Fruit fly (Drosophila melanogaster): Measurements from ENCODE around the gene CG6729.
A peak's percentile ranks its signal among the peaks of the same experiment; 100 is the strongest.

Gene CG6729

DNA sequence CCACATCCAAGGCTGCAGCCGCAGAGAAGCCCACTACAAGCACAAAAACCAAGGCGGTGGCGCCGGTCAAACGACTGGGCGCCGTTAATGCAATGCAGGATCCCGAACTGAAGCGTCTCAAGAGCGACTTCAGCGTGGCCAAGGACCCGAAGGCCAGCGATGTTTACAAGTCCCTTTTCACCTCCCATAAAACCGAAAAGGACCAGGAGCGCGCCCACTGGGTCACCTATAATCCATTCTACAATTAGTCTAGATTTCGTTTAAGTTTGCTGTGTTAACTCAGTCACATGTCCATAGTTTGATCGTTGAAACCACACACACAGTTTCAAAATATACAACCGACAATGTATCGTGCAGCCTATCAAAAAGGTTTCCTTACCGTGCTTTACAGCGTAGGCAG is 13.8 kb downstream of the CG6729 start, which contains the start of gene CG17118:
CG17118 (plus strand) TSS at position 301 of the 400 bp plus-strand sequence.
- TF ChIP-seq CG8159 (tag; optimal IDR thresholded peaks at IDR 0.05) (no peak), CG15710 (tag; optimal IDR thresholded peaks at IDR 0.05) (no peak)

DNA sequence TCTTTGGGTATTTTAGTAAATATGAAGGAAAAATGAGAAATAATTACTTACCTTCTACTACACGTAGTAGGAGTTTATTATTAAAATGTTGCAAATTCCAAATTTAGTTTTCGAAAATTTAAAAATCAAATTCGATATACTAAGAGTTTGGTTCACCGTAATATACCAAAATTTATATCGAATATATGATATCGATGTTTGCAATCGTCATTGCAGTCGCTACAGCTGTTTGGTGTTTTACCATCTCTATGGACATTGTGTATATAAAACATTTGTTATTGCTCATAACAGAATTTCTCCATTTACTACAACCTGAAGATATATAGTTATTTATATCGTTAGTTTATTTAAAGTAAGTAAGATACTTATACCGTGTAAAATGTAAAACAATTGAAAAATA is 15.0 kb downstream of the CG6729 start, which contains the start of gene CG6443:
CG6443 (plus strand) TSS at position 228 of the 400 bp plus-strand sequence.
- no peak for TF ChIP-seq CG12605 (GFP tag; IDR thresholded peaks at IDR 0.05)
- no peak for TF ChIP-seq CG8159 (tag; optimal IDR thresholded peaks at IDR 0.05)
- no peak for TF ChIP-seq CG32121 (GFP tag; IDR thresholded peaks at IDR 0.05)
- TF ChIP-seq gl (tag; optimal IDR thresholded peaks at IDR 0.05) = no peak
- no peak for TF ChIP-seq CG34367 (tag; optimal IDR thresholded peaks at IDR 0.05)
- TF ChIP-seq CG10348 (GFP tag; IDR thresholded peaks at IDR 0.05) = no peak
- no peak for TF ChIP-seq CG13204 (GFP tag; optimal IDR thresholded peaks at IDR 0.05)
- no peak for TF ChIP-seq CG14655 (GFP tag; optimal IDR thresholded peaks at IDR 0.05)
- no peak for TF ChIP-seq D1 (tag; optimal IDR thresholded peaks at IDR 0.05)
- TF ChIP-seq CG15710 (tag; optimal IDR thresholded peaks at IDR 0.05) = no peak
- no peak for TF ChIP-seq Snoo (tag; optimal IDR thresholded peaks at IDR 0.05)
- TF ChIP-seq CG9948 (tag; optimal IDR thresholded peaks at IDR 0.05) = no peak
- TF ChIP-seq CG4496 (GFP tag; IDR thresholded peaks at IDR 0.05) = no peak
- TF ChIP-seq Pif1A (GFP tag; optimal IDR thresholded peaks at IDR 0.05) = no peak
- TF ChIP-seq Pif1B (GFP tag; optimal IDR thresholded peaks at IDR 0.05) = no peak
- no peak for TF ChIP-seq CG8301 (tag; optimal IDR thresholded peaks at IDR 0.05)
- TF ChIP-seq rn (GFP tag; IDR thresholded peaks at IDR 0.05) = no peak
- TF ChIP-seq CG17806 (tag; optimal IDR thresholded peaks at IDR 0.05) = no peak
- TF ChIP-seq Ets98B (GFP tag; IDR thresholded peaks at IDR 0.05) = no peak

DNA sequence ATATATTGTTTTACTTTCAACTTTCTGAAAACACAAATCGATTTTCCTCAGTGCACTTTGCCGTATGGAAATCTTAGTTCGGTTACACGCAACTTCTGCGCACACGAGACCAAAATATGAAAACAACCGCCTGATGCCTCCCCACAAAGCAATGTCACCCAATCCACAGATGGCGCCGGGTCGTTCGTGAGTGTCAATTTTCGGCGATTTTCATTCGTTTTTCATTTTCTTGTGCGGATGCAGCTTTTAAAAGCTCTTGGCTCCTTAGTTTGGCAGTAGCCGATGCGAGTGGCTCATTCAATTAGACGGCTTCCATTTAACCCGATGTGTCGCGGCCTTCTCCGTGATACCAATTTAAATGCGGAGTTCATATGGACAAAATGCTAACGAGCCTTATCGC is 19.8 kb downstream of the CG6729 start, which contains the start of gene CG6431:
CG6431 (plus strand) TSS at position 301 of the 400 bp plus-strand sequence.
- TF ChIP-seq rn (GFP tag; IDR thresholded peaks at IDR 0.05) (no peak), Snoo (tag; optimal IDR thresholded peaks at IDR 0.05) (no peak), fd96Ca (GFP tag; IDR thresholded peaks at IDR 0.05) (no peak), CG10348 (GFP tag; IDR thresholded peaks at IDR 0.05) (no peak), CG14655 (GFP tag; optimal IDR thresholded peaks at IDR 0.05) (no peak), CG8301 (tag; optimal IDR thresholded peaks at IDR 0.05) (no peak), CG17806 (tag; optimal IDR thresholded peaks at IDR 0.05) (no peak), CG8159 (tag; optimal IDR thresholded peaks at IDR 0.05) (no peak), Pif1A (GFP tag; optimal IDR thresholded peaks at IDR 0.05) (no peak), Pif1B (GFP tag; optimal IDR thresholded peaks at IDR 0.05) (no peak), CG12605 (GFP tag; IDR thresholded peaks at IDR 0.05) (no peak)

DNA sequence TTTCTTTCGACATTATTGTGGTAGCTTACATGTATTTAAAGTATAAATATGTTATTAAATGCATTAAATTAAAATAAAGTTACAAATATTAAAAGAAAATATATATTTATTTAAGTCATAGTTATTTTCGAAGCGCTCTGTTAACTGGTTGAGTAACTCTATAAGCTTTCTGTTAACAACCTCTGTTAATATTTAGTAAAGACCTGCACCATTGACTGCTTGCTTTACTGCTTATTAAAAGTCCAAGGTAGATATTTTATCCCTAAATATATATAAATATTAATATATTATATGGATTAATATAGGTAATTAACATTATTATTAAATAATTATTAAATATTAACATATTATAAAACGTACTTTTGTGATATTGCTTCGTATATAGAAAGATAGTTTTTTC is 22.2 kb downstream of the CG6729 start:
- peak; percentile 56 for TF ChIP-seq D1 (tag; optimal IDR thresholded peaks at IDR 0.05)
- no peak for TF ChIP-seq CG32121 (GFP tag; IDR thresholded peaks at IDR 0.05)

DNA sequence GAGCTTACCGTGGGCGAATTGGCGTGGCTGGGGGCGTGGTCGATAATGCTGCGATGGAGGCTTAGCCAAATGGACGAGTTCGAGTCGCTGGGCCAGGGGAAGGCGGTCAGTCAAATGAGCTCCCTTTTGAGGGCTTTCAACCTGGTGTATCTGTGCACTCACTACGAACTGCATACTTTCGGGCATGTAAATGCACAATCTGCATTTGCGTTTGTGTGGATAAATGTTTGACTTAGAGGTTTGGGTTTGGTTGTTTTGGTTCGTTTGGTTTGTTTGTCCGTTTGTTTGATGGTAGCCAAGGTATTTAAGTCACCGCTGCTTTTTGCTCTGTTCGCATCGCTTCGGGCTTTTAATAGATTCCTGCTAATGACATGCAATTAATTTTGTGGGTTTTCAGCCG is 32.5 kb downstream of the CG6729 start:
- no peak for TF ChIP-seq fd96Ca (GFP tag; IDR thresholded peaks at IDR 0.05)
- TF ChIP-seq CG13204 (GFP tag; optimal IDR thresholded peaks at IDR 0.05) = no peak
- TF ChIP-seq CG17806 (tag; optimal IDR thresholded peaks at IDR 0.05) = no peak
- TF ChIP-seq Pif1B (GFP tag; optimal IDR thresholded peaks at IDR 0.05) = no peak
- TF ChIP-seq CG32121 (GFP tag; IDR thresholded peaks at IDR 0.05) = no peak
- no peak for TF ChIP-seq D1 (tag; optimal IDR thresholded peaks at IDR 0.05)
- no peak for TF ChIP-seq Snoo (tag; optimal IDR thresholded peaks at IDR 0.05)
- TF ChIP-seq CG4496 (GFP tag; IDR thresholded peaks at IDR 0.05) = no peak
- TF ChIP-seq CG12605 (GFP tag; IDR thresholded peaks at IDR 0.05) = no peak
- TF ChIP-seq CG8301 (tag; optimal IDR thresholded peaks at IDR 0.05) = no peak
- TF ChIP-seq CG9948 (tag; optimal IDR thresholded peaks at IDR 0.05) = no peak
- no peak for TF ChIP-seq CG8159 (tag; optimal IDR thresholded peaks at IDR 0.05)
- TF ChIP-seq Ets98B (GFP tag; IDR thresholded peaks at IDR 0.05) = no peak
- no peak for TF ChIP-seq rn (GFP tag; IDR thresholded peaks at IDR 0.05)
- no peak for TF ChIP-seq gl (tag; optimal IDR thresholded peaks at IDR 0.05)
- no peak for TF ChIP-seq CG10348 (GFP tag; IDR thresholded peaks at IDR 0.05)

dm6 chr2L:10709353-10709752 is 34.4 kb downstream of the CG6729 start, which contains the start of gene Lip2:
Gene Lip2 (minus strand): TSS chr2L:10709453.
- TF ChIP-seq gl (tag; optimal IDR thresholded peaks at IDR 0.05) = no peak
- no peak for TF ChIP-seq CG34367 (tag; optimal IDR thresholded peaks at IDR 0.05)
- TF ChIP-seq Snoo (tag; optimal IDR thresholded peaks at IDR 0.05) = no peak

dm6 chr2L:10708089-10708488 is 35.6 kb downstream of the CG6729 start:
- TF ChIP-seq fd96Ca (GFP tag; IDR thresholded peaks at IDR 0.05) (no peak), CG13204 (GFP tag; optimal IDR thresholded peaks at IDR 0.05) (no peak), CG4496 (GFP tag; IDR thresholded peaks at IDR 0.05) (no peak), gl (tag; optimal IDR thresholded peaks at IDR 0.05) (no peak), CG32121 (GFP tag; IDR thresholded peaks at IDR 0.05) (no peak), Pif1A (GFP tag; optimal IDR thresholded peaks at IDR 0.05) (no peak), CG17806 (tag; optimal IDR thresholded peaks at IDR 0.05) (no peak), Pif1B (GFP tag; optimal IDR thresholded peaks at IDR 0.05) (no peak), CG8159 (tag; optimal IDR thresholded peaks at IDR 0.05) (no peak), EcR (GFP tag; optimal IDR thresholded peaks at IDR 0.05) (no peak), CG12605 (GFP tag; IDR thresholded peaks at IDR 0.05) (no peak), Ets98B (GFP tag; IDR thresholded peaks at IDR 0.05) (no peak), CG9948 (tag; optimal IDR thresholded peaks at IDR 0.05) (no peak), rn (GFP tag; IDR thresholded peaks at IDR 0.05) (no peak), D1 (tag; optimal IDR thresholded peaks at IDR 0.05) (no peak), CG10348 (GFP tag; IDR thresholded peaks at IDR 0.05) (no peak), CG34367 (tag; optimal IDR thresholded peaks at IDR 0.05) (no peak), CG14655 (GFP tag; optimal IDR thresholded peaks at IDR 0.05) (no peak), CG8301 (tag; optimal IDR thresholded peaks at IDR 0.05) (no peak)
